In genomic region chrII:3439842-3440640, ce11 we compare ENCODE assay signal across 1 worm cellular context.
TF ChIP-seq lines count a peak whose summit lies in the region.

No protein-coding gene starts in this region.

TF ChIP-seq in whole organism, L4 larva, 104 proteins besides CTCF, POLR2A, EP300 and RAD21 (continued from another document):
- TF ChIP-seq dmd-9 (GFP tag; IDR thresholded peaks at IDR 0.05; lab: Robert Waterston, UW) (no peak), Y5F2A.4 (GFP tag; optimal IDR thresholded peaks at IDR 0.05; lab: Kevin White, UChicago) (no peak), Y48G9A.11 (GFP tag; IDR thresholded peaks at IDR 0.05; lab: Robert Waterston, UW) (no peak), pqm-1 (tag; optimal IDR thresholded peaks at IDR 0.05; lab: Kevin White, UChicago) (peak; percentile 55), nhr-28 (tag; optimal IDR thresholded peaks at IDR 0.05; lab: Kevin White, UChicago) (peak; percentile 60), rbr-2 (tag; optimal IDR thresholded peaks at IDR 0.05; lab: Kevin White, UChicago) (no peak), ama-1 (optimal IDR thresholded peaks at IDR 0.05; lab: Kevin White, UChicago) (no peak), egl-43 (GFP tag; IDR thresholded peaks at IDR 0.05; lab: Robert Waterston, UW) (no peak), php-3 (GFP tag; IDR thresholded peaks at IDR 0.05; lab: Robert Waterston, UW) (0 out of 2 replicates have a peak, but pooled peaks have one; percentile 22)
